Worm (Caenorhabditis elegans) whole organism, L3 larva: Measurements from ENCODE around the gene hmit-1.3.

ENCODE experiments used
- lin-39 ChIP-seq: fragments of 150-350 bp; optimal IDR thresholded peaks from 2 replicates; lab custom pipeline; 2018; ENCODE audit warnings: missing biosample characterization, missing genetic modification reagents, missing genetic modification characterization
- mdl-1 ChIP-seq: fragments of 150-350 bp; optimal IDR thresholded peaks from 2 replicates; lab custom pipeline; 2014; ENCODE audit warnings: missing biosample characterization, missing genetic modification characterization
- nhr-11 ChIP-seq: fragments of 150-350 bp; optimal IDR thresholded peaks from 2 replicates; lab custom pipeline; 2014; ENCODE audit warnings: missing biosample characterization, missing genetic modification characterization
- nhr-28 ChIP-seq: fragments of 150-350 bp; optimal IDR thresholded peaks from 2 replicates; lab custom pipeline; 2014; ENCODE audit warnings: missing biosample characterization, missing genetic modification characterization

DNA sequence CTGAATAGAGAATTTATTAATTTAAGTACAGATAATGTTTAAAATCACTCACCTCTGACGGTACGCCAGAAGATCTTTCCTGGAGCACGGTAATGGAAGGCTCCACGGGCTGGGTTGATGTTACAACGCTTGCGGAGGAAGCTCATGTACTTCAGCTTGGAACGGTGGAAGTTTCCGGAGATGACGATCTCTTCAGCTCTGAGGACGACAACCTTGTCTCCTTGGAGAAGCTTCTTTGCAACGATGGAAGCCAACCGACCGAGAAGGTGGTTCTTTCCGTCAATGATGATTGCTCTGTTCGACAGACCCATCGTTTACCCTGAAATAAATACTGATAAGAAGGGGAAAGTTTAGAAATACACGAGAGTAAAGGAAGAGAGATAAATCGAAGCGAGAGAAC, 16.1 kb downstream of the hmit-1.3 start, which contains the start of gene rpl-16:
- TF ChIP-seq nhr-11 (tag; lab: Kevin White, UChicago) (no peak), nhr-28 (tag; lab: Kevin White, UChicago) (no peak), mdl-1 (tag; lab: Kevin White, UChicago) (no peak), lin-39 (tag; lab: Kevin White, UChicago) (no peak)
